Worm (Caenorhabditis elegans) whole organism, L1 larva: ENCODE results near the gene irg-7.

Experiments
- C34B4.2 ChIP-seq: sonication (generic microtip); optimal IDR thresholded peaks from 2 replicates; lab custom pipeline; 2017; ENCODE audit warnings: mild to moderate bottlenecking, missing genetic modification characterization, missing compliant biosample characterization
- aly-2 ChIP-seq: fragments of 150-350 bp; optimal IDR thresholded peaks from 2 replicates; lab custom pipeline; 2014; ENCODE audit warnings: missing biosample characterization, missing genetic modification characterization
- ama-1 ChIP-seq: fragments of 150-350 bp; optimal IDR thresholded peaks from 2 replicates; lab custom pipeline; 2014
- ces-1 ChIP-seq: fragments of 150-350 bp; optimal IDR thresholded peaks from 2 replicates; lab custom pipeline; 2014; ENCODE audit warnings: missing biosample characterization, missing genetic modification reagents, missing genetic modification characterization
- egl-27 ChIP-seq, 2 experiments: fragments of 150-350 bp in 1 of 2; sonication (generic microtip); optimal IDR thresholded peaks; 3 replicates each; lab custom pipeline; 2017 to 2018; ENCODE audit warnings: missing biosample characterization in 2 of 2, missing genetic modification characterization in 2 of 2, missing genetic modification reagents in 2 of 2
- lin-13 ChIP-seq: fragments of 150-350 bp; optimal IDR thresholded peaks from 2 replicates; lab custom pipeline; 2014; ENCODE audit warnings: missing biosample characterization, missing genetic modification reagents, missing genetic modification characterization
- mef-2 ChIP-seq: fragments of 150-350 bp; optimal IDR thresholded peaks from 2 replicates; lab custom pipeline; 2014; ENCODE audit warnings: missing biosample characterization, missing genetic modification characterization
- nhr-19 ChIP-seq: fragments of 200-800 bp; sonication (Bioruptor generic); conservative IDR thresholded peaks from 2 replicates; pipeline ENCODE4 v1.3.6; 2022; ENCODE audit warnings: missing genetic modification characterization, missing compliant biosample characterization
- rnt-1 ChIP-seq: sonication (generic microtip); optimal IDR thresholded peaks from 2 replicates; lab custom pipeline; 2016; ENCODE audit warnings: mild to moderate bottlenecking, missing genetic modification characterization, moderate library complexity, missing compliant biosample characterization
- unc-130 ChIP-seq: fragments of 150-350 bp; optimal IDR thresholded peaks from 2 replicates; lab custom pipeline; 2017; ENCODE audit warnings: missing biosample characterization, missing genetic modification characterization, inconsistent platforms
- unc-30 ChIP-seq: sonication (generic microtip); optimal IDR thresholded peaks from 2 replicates; lab custom pipeline; 2017; ENCODE audit warnings: missing biosample characterization, missing genetic modification characterization
- ztf-11 ChIP-seq, 2 experiments: sonication (generic microtip); optimal IDR thresholded peaks; 2 replicates each; lab custom pipeline; 2016 to 2017; ENCODE audit warnings: missing genetic modification characterization in 2 of 2, missing biosample characterization in 1 of 2, missing compliant biosample characterization in 1 of 2

ce11 chrX:3218040-3218795 is 25.2 kb downstream of the irg-7 start:
- TF ChIP-seq unc-30 (tag; lab: Kevin White, UChicago): no peak
- TF ChIP-seq ama-1: no peak
- TF ChIP-seq nhr-19 (GFP tag; lab: Robert Waterston, UW): no peak
- no peak for TF ChIP-seq mef-2
- no peak for TF ChIP-seq ces-1 (GFP tag; lab: Kevin White, UChicago)
- no peak for TF ChIP-seq C34B4.2 (tag; lab: Kevin White, UChicago)
- no peak for TF ChIP-seq unc-130
- no peak for TF ChIP-seq ztf-11 (tag; optimal IDR thresholded peaks at IDR 0.05; lab: Kevin White, UChicago)
- TF ChIP-seq egl-27 (tag; optimal IDR thresholded peaks at IDR 0.05; lab: Kevin White, UChicago): no peak
- TF ChIP-seq lin-13 (GFP tag; lab: Kevin White, UChicago): no peak
- no peak for TF ChIP-seq aly-2 (tag; lab: Kevin White, UChicago)
- no peak for TF ChIP-seq rnt-1 (tag; lab: Kevin White, UChicago)
